Worm (Caenorhabditis elegans): Measurements from ENCODE around the gene lst-5.

ce11 chrII:6975725-6976124 is 47.0 kb upstream of the lst-5 start:
- no peak for TF ChIP-seq ceh-13 (GFP tag; optimal IDR thresholded peaks at IDR 0.05)
- TF ChIP-seq scrt-1 (GFP tag; IDR thresholded peaks at IDR 0.05): no peak
- no peak for TF ChIP-seq F13C5.2 (tag; optimal IDR thresholded peaks at IDR 0.05)
- no peak for TF ChIP-seq aly-1 (tag; optimal IDR thresholded peaks at IDR 0.05)
- TF ChIP-seq flt-1 (GFP tag; IDR thresholded peaks at IDR 0.05): no peak
- TF ChIP-seq ama-1 (optimal IDR thresholded peaks at IDR 0.05): no peak
- TF ChIP-seq hnd-1 (tag; optimal IDR thresholded peaks at IDR 0.05): no peak

All from whole organism, early embryonic.